Worm (Caenorhabditis elegans): Measurements from ENCODE around the gene irld-1.

DNA sequence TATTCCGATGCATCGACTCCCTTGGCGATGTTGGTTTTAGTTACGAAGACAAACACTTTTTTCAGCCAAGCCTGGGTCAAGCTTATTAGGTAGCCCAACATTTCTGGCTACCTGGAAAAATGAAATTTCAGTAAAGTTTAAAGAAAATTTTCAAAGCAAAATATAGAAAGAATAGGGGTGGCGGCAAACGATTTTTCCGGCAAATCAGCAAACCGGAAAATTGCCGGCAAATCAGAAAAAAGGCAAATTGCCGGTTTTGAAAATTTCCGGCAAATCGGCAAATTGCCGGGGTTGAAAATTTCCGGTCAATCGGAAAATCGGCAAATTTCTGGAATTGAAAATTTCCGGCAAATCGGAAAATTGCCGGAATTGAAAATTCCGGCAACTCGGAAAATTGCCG, 41.1 kb downstream of the irld-1 start, which contains the start of gene F32D1.8:
- no peak for TF ChIP-seq D2030.7 (GFP tag; IDR thresholded peaks at IDR 0.05)
- TF ChIP-seq unc-130 (GFP tag; optimal IDR thresholded peaks at IDR 0.05): no peak
- no peak for TF ChIP-seq ama-1 (optimal IDR thresholded peaks at IDR 0.05)
- TF ChIP-seq ama-1 (GFP tag; optimal IDR thresholded peaks at IDR 0.05): no peak
- TF ChIP-seq attf-3 (GFP tag; conservative IDR thresholded peaks at IDR 0.05): no peak
- TF ChIP-seq ztf-28 (GFP tag; IDR thresholded peaks at IDR 0.05): no peak
- no peak for TF ChIP-seq akir-1 (GFP tag; optimal IDR thresholded peaks at IDR 0.05)
- no peak for TF ChIP-seq madf-3 (GFP tag; IDR thresholded peaks at IDR 0.05)
- TF ChIP-seq chd-7 (tag; optimal IDR thresholded peaks at IDR 0.05): no peak
- no peak for TF ChIP-seq T26A5.8 (tag; optimal IDR thresholded peaks at IDR 0.05)
- TF ChIP-seq pha-4 (tag; optimal IDR thresholded peaks at IDR 0.05): no peak
- no peak for TF ChIP-seq die-1 (tag; optimal IDR thresholded peaks at IDR 0.05)
- TF ChIP-seq ets-4 (GFP tag; optimal IDR thresholded peaks at IDR 0.05): no peak

Data from whole organism, young adult.